Worm (Caenorhabditis elegans): ENCODE results near the gene W03C9.8.

DNA sequence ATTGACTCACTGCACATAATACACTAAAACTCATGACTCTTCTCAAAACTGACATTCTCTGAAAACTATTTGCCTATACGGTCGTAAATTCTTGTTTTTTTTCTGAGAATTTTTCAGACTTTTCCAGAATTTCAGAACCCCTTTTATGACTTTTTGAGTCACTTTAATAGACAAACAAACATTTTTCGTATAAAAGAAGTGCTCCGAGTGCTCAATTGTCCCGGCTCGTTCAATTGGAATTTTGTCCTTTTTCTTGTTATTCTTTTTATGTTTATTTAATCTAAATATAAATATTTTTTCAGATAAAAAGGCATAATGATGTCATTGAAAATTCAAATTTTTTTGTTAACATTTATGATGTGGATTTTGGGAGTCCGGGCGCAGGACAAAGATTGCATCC is 50.3 kb downstream of the W03C9.8 start, which contains the start of gene Y17G7B.23:
- TF ChIP-seq lin-39 (tag; optimal IDR thresholded peaks at IDR 0.05): no peak
- no peak for TF ChIP-seq nhr-77 (tag; optimal IDR thresholded peaks at IDR 0.05)
- TF ChIP-seq unc-62 (GFP tag; optimal IDR thresholded peaks at IDR 0.05): no peak
- TF ChIP-seq lsy-2 (tag; optimal IDR thresholded peaks at IDR 0.05): no peak
- no peak for TF ChIP-seq nhr-6 (tag; optimal IDR thresholded peaks at IDR 0.05)
- TF ChIP-seq ama-1 (optimal IDR thresholded peaks at IDR 0.05): no peak
